Fruit fly (Drosophila melanogaster) whole organism, embryonic: ENCODE data around the gene CG32829.
A peak's percentile ranks its signal among the peaks of the same experiment; 100 is the strongest.

ENCODE experiments used
- BEAF-32 ChIP-seq: fragments of 200-800 bp; sonication (Bioruptor generic); optimal IDR thresholded peaks from 3 replicates; lab custom pipeline; 2017; ENCODE audit warnings: missing biosample characterization, missing genetic modification characterization, mild to moderate bottlenecking, moderate library complexity, missing genetic modification reagents
- CG10321 ChIP-seq: fragments of 200-800 bp; sonication (Bioruptor generic); IDR thresholded peaks from 2 replicates; pipeline ENCODE4 v1.3.6; 2022; ENCODE audit warnings: missing biosample characterization, missing genetic modification characterization
- CG11695 ChIP-seq: fragments of 200-800 bp; sonication (Bioruptor generic); IDR thresholded peaks from 3 replicates; pipeline ENCODE4 v1.3.6; 2022; ENCODE audit warnings: missing biosample characterization, missing genetic modification characterization
- CG12071 ChIP-seq: fragments of 200-800 bp; sonication (Bioruptor generic); optimal IDR thresholded peaks from 3 replicates; lab custom pipeline; 2018; ENCODE audit warnings: missing biosample characterization, mild to moderate bottlenecking, missing genetic modification characterization
- CG12155 ChIP-seq: fragments of 200-800 bp; sonication (Bioruptor generic); optimal IDR thresholded peaks from 3 replicates; lab custom pipeline; 2016; ENCODE audit warnings: missing biosample characterization, missing genetic modification characterization
- CG12769 ChIP-seq: fragments of 200-800 bp; sonication (Bioruptor generic); optimal IDR thresholded peaks from 2 replicates; lab custom pipeline; 2019; ENCODE audit warnings: missing biosample characterization, mild to moderate bottlenecking, missing genetic modification characterization, moderate library complexity
- CG13894 ChIP-seq: fragments of 200-800 bp; sonication (Bioruptor generic); optimal IDR thresholded peaks from 3 replicates; lab custom pipeline; 2018; ENCODE audit warnings: missing biosample characterization, mild to moderate bottlenecking, missing genetic modification characterization, moderate library complexity
- CG1603 ChIP-seq: fragments of 200-800 bp; sonication (Bioruptor generic); optimal IDR thresholded peaks from 2 replicates; lab custom pipeline; 2019; ENCODE audit warnings: missing biosample characterization, mild to moderate bottlenecking, missing genetic modification characterization, moderate library complexity
- CG2129 ChIP-seq: fragments of 200-800 bp; sonication (Bioruptor generic); IDR thresholded peaks from 2 replicates; pipeline ENCODE4 v1.3.6; 2022; ENCODE audit warnings: missing biosample characterization, missing genetic modification characterization; ENCODE audit not compliant: partially characterized antibody
- CG2678 ChIP-seq: fragments of 200-800 bp; sonication (Bioruptor generic); optimal IDR thresholded peaks from 3 replicates; lab custom pipeline; 2019; ENCODE audit warnings: missing biosample characterization, mild to moderate bottlenecking, missing genetic modification characterization, moderate library complexity
- CG3281 ChIP-seq: fragments of 200-800 bp; sonication (Bioruptor generic); optimal IDR thresholded peaks from 3 replicates; lab custom pipeline; 2017; ENCODE audit warnings: missing biosample characterization, mild to moderate bottlenecking, missing genetic modification characterization
- CG34422 ChIP-seq: fragments of 200-800 bp; sonication (Bioruptor generic); IDR thresholded peaks from 3 replicates; pipeline ENCODE4 v1.3.6; 2022; ENCODE audit warnings: missing biosample characterization, missing genetic modification characterization
- CG4730 ChIP-seq: fragments of 200-800 bp; sonication (Bioruptor generic); IDR thresholded peaks from 2 replicates; pipeline ENCODE4 v1.3.6; 2022; ENCODE audit warnings: missing biosample characterization, missing genetic modification characterization
- CG6689 ChIP-seq: fragments of 200-800 bp; sonication (Bioruptor generic); IDR thresholded peaks from 2 replicates; pipeline ENCODE4 v1.3.6; 2022; ENCODE audit warnings: missing biosample characterization, missing genetic modification characterization
- CG8290 ChIP-seq, 3 experiments: fragments of 200-800 bp; sonication (Bioruptor generic); optimal IDR thresholded peaks; 2 replicates each; lab custom pipeline; 2016 to 2019; ENCODE audit warnings: missing biosample characterization in 3 of 3, missing genetic modification characterization in 3 of 3, mild to moderate bottlenecking in 2 of 3, moderate library complexity in 1 of 3
- CG9215 ChIP-seq: fragments of 200-800 bp; sonication (Bioruptor generic); IDR thresholded peaks from 2 replicates; pipeline ENCODE4 v1.3.6; 2022; ENCODE audit warnings: missing biosample characterization, missing genetic modification characterization
- CoRest ChIP-seq: fragments of 200-800 bp; sonication (Bioruptor generic); optimal IDR thresholded peaks from 3 replicates; lab custom pipeline; 2018; ENCODE audit warnings: missing biosample characterization, mild to moderate bottlenecking, missing genetic modification characterization, moderate library complexity
- Dbx ChIP-seq: fragments of 200-800 bp; sonication (Bioruptor generic); IDR thresholded peaks from 3 replicates; pipeline ENCODE4 v1.3.6; 2022; ENCODE audit warnings: missing biosample characterization, missing genetic modification characterization
- Dref ChIP-seq: fragments of 200-800 bp; sonication (Bioruptor generic); IDR thresholded peaks from 2 replicates; pipeline ENCODE4 v1.3.6; 2022; ENCODE audit warnings: missing biosample characterization, missing genetic modification characterization
- E2f2 ChIP-seq: fragments of 200-800 bp; sonication (Bioruptor generic); IDR thresholded peaks from 2 replicates; pipeline ENCODE4 v1.3.6; 2022; ENCODE audit warnings: missing biosample characterization, missing genetic modification characterization
- Elba2 ChIP-seq: fragments of 200-800 bp; sonication (Bioruptor generic); optimal IDR thresholded peaks from 3 replicates; lab custom pipeline; 2016; ENCODE audit warnings: missing biosample characterization, missing genetic modification characterization
- Hand ChIP-seq: fragments of 200-800 bp; sonication (Bioruptor generic); optimal IDR thresholded peaks from 2 replicates; lab custom pipeline; 2017; ENCODE audit warnings: mild to moderate bottlenecking, missing biosample characterization, missing genetic modification reagents, missing genetic modification characterization
- Hr3 ChIP-seq: fragments of 200-800 bp; sonication (Bioruptor generic); optimal IDR thresholded peaks from 3 replicates; lab custom pipeline; 2016; ENCODE audit warnings: missing biosample characterization, missing genetic modification characterization
- Hr78 ChIP-seq, 2 experiments: fragments of 200-800 bp in 1 of 2; fragments of >200 bp in 1 of 2; sonication (Bioruptor generic) in 1 of 2; optimal IDR thresholded peaks; 2 replicates each; lab custom pipeline; 2017 to 2019; ENCODE audit warnings: missing biosample characterization in 2 of 2, missing genetic modification characterization in 2 of 2, mild to moderate bottlenecking in 1 of 2, moderate library complexity in 1 of 2
- NC2β ChIP-seq: fragments of 200-800 bp; sonication (Bioruptor generic); optimal IDR thresholded peaks from 2 replicates; lab custom pipeline; 2016; ENCODE audit warnings: missing biosample characterization, missing genetic modification characterization
- Oli ChIP-seq: fragments of 200-800 bp; sonication (Bioruptor generic); optimal IDR thresholded peaks from 2 replicates; lab custom pipeline; 2018; ENCODE audit warnings: missing biosample characterization, mild to moderate bottlenecking, missing genetic modification characterization, moderate library complexity
- Spps ChIP-seq: fragments of 200-800 bp; sonication (Bioruptor generic); optimal IDR thresholded peaks from 2 replicates; lab custom pipeline; 2018; ENCODE audit warnings: missing biosample characterization, mild to moderate bottlenecking, missing genetic modification characterization
- TFAM ChIP-seq: fragments of 200-800 bp; sonication (Bioruptor generic); optimal IDR thresholded peaks from 2 replicates; lab custom pipeline; 2017; ENCODE audit warnings: missing biosample characterization, missing genetic modification characterization, inconsistent platforms
- Vsx1 ChIP-seq: fragments of 200-800 bp; sonication (Bioruptor generic); optimal IDR thresholded peaks from 2 replicates; lab custom pipeline; 2017; ENCODE audit warnings: missing biosample characterization, mild to moderate bottlenecking, missing genetic modification characterization, missing genetic modification reagents
- cato ChIP-seq: fragments of 200-800 bp; sonication (Bioruptor generic); optimal IDR thresholded peaks from 2 replicates; lab custom pipeline; 2016; ENCODE audit warnings: missing biosample characterization, missing genetic modification characterization, borderline replicate concordance
- crp ChIP-seq, 2 experiments: fragments of 200-800 bp; sonication (Bioruptor generic); optimal IDR thresholded peaks; 2 replicates in 1 of 2; 3 replicates in 1 of 2; lab custom pipeline; 2017; ENCODE audit warnings: missing biosample characterization in 2 of 2, missing genetic modification characterization in 2 of 2, mild to moderate bottlenecking in 1 of 2, moderate library complexity in 1 of 2
- exex ChIP-seq: fragments of 200-800 bp; sonication (Bioruptor generic); optimal IDR thresholded peaks from 4 replicates; lab custom pipeline; 2018; ENCODE audit warnings: missing biosample characterization, mild to moderate bottlenecking, missing genetic modification characterization, moderate library complexity
- gcm ChIP-seq: fragments of 200-800 bp; sonication (Bioruptor generic); optimal IDR thresholded peaks from 2 replicates; lab custom pipeline; 2019; ENCODE audit warnings: missing biosample characterization, mild to moderate bottlenecking, missing genetic modification characterization, moderate library complexity
- gro ChIP-seq: fragments of 200-800 bp; sonication (Bioruptor generic); optimal IDR thresholded peaks from 2 replicates; lab custom pipeline; 2016; ENCODE audit warnings: missing biosample characterization, missing genetic modification characterization
- ind ChIP-seq: fragments of 200-800 bp; sonication (Bioruptor generic); optimal IDR thresholded peaks from 3 replicates; lab custom pipeline; 2016; ENCODE audit warnings: missing biosample characterization, missing genetic modification characterization
- jing ChIP-seq: fragments of 200-800 bp; sonication (Bioruptor generic); optimal IDR thresholded peaks from 2 replicates; lab custom pipeline; 2018; ENCODE audit warnings: missing biosample characterization, mild to moderate bottlenecking, missing genetic modification characterization
- lbe ChIP-seq: fragments of 200-800 bp; sonication (Bioruptor generic); optimal IDR thresholded peaks from 2 replicates; lab custom pipeline; 2016; ENCODE audit warnings: missing biosample characterization, mild to moderate bottlenecking, missing genetic modification characterization
- lilli ChIP-seq: fragments of 200-800 bp; sonication (Bioruptor generic); optimal IDR thresholded peaks from 3 replicates; lab custom pipeline; 2016; ENCODE audit warnings: missing biosample characterization, missing genetic modification characterization
- pfk ChIP-seq: fragments of 200-800 bp; sonication (Bioruptor generic); optimal IDR thresholded peaks from 2 replicates; lab custom pipeline; 2018; ENCODE audit warnings: missing biosample characterization, mild to moderate bottlenecking, missing genetic modification characterization, moderate library complexity
- pros ChIP-seq: fragments of 200-800 bp; sonication (Bioruptor generic); optimal IDR thresholded peaks from 3 replicates; lab custom pipeline; 2019; ENCODE audit warnings: missing biosample characterization, mild to moderate bottlenecking, missing genetic modification characterization, moderate library complexity
- psq ChIP-seq: fragments of 200-800 bp; sonication (Bioruptor generic); optimal IDR thresholded peaks from 2 replicates; lab custom pipeline; 2017; ENCODE audit warnings: missing biosample characterization, missing genetic modification characterization
- sc ChIP-seq, 3 experiments: fragments of >200 bp in 2 of 3; fragments of 200-800 bp in 1 of 3; sonication (Bioruptor generic) in 1 of 3; optimal IDR thresholded peaks; 2 replicates in 2 of 3; 3 replicates in 1 of 3; lab custom pipeline; 2017; ENCODE audit warnings: mild to moderate bottlenecking in 1 of 3, missing biosample characterization in 1 of 3, missing genetic modification characterization in 1 of 3, missing genetic modification reagents in 1 of 3
- sens-2 ChIP-seq: fragments of 200-800 bp; sonication (Bioruptor generic); IDR thresholded peaks from 2 replicates; pipeline ENCODE4 v1.3.6; 2022; ENCODE audit warnings: missing biosample characterization, missing genetic modification characterization
- sima ChIP-seq: fragments of 200-800 bp; sonication (Bioruptor generic); optimal IDR thresholded peaks from 2 replicates; lab custom pipeline; 2016; ENCODE audit warnings: missing biosample characterization, missing genetic modification characterization
- so ChIP-seq: fragments of 200-800 bp; sonication (Bioruptor generic); IDR thresholded peaks from 3 replicates; pipeline ENCODE4 v1.3.6; 2022; ENCODE audit warnings: missing biosample characterization, missing genetic modification characterization
- trem ChIP-seq: fragments of 200-800 bp; optimal IDR thresholded peaks from 3 replicates; lab custom pipeline; 2019; ENCODE audit warnings: missing biosample characterization, mild to moderate bottlenecking, missing genetic modification characterization, moderate library complexity
- unpg ChIP-seq: fragments of 200-800 bp; sonication (Bioruptor generic); optimal IDR thresholded peaks from 3 replicates; lab custom pipeline; 2018; ENCODE audit warnings: missing biosample characterization, mild to moderate bottlenecking, missing genetic modification characterization, moderate library complexity
- zen2 ChIP-seq: fragments of 200-800 bp; sonication (Bioruptor generic); IDR thresholded peaks from 3 replicates; pipeline ENCODE4 v1.3.6; 2022; ENCODE audit warnings: missing biosample characterization, missing genetic modification characterization; ENCODE audit not compliant: partially characterized antibody

The CG32829 gene

dm6 chr2L:6868178-6868867 lies 47.9 kb downstream of the CG32829 start (continued):
- no peak for TF ChIP-seq Oli (tag; lab: Kevin White, UChicago)
- TF ChIP-seq lbe, result no peak
- TF ChIP-seq E2f2 (GFP tag; lab: Robert Waterston, UW), result no peak
- TF ChIP-seq CG1603 (tag; lab: Kevin White, UChicago), result no peak
- TF ChIP-seq CG2678 (tag; lab: Kevin White, UChicago), result peak; percentile 48
- no peak for TF ChIP-seq CG4730 (GFP tag; lab: Robert Waterston, UW)
- TF ChIP-seq NC2β (GFP tag; lab: Kevin White, UChicago), result no peak
- TF ChIP-seq CG6689 (GFP tag; lab: Robert Waterston, UW), result no peak
- peak; percentile 84 for TF ChIP-seq gro (GFP tag; lab: Kevin White, UChicago)
- TF ChIP-seq gcm (GFP tag; lab: Kevin White, UChicago), result no peak
- no peak for TF ChIP-seq CG10321
- no peak for TF ChIP-seq CG11695 (GFP tag; lab: Robert Waterston, UW)
- TF ChIP-seq lilli (GFP tag; lab: Kevin White, UChicago), result no peak
- no peak for TF ChIP-seq trem (tag; lab: Kevin White, UChicago)
- TF ChIP-seq Hr3 (GFP tag; lab: Kevin White, UChicago), result no peak
- peak; percentile 98 for TF ChIP-seq Vsx1 (GFP tag; lab: Kevin White, UChicago)
- TF ChIP-seq CoRest (tag; lab: Kevin White, UChicago), result no peak
- TF ChIP-seq crp (GFP tag; optimal IDR thresholded peaks at IDR 0.05; lab: Kevin White, UChicago), result no peak
- no peak for TF ChIP-seq CG9215 (GFP tag; lab: Robert Waterston, UW)
- 0 out of 3 replicates have a peak, but pooled peaks have one; percentile 7 for TF ChIP-seq so
- no peak for TF ChIP-seq cato (GFP tag; lab: Kevin White, UChicago)
- TF ChIP-seq CG12071, result peak; percentile 6
- peak; percentile 13 for TF ChIP-seq unpg (GFP tag; lab: Kevin White, UChicago)
- no peak for TF ChIP-seq Hr78 (GFP tag; optimal IDR thresholded peaks at IDR 0.05; lab: Kevin White, UChicago)
- no peak for TF ChIP-seq zen2 (GFP tag; lab: Robert Waterston, UW)
- TF ChIP-seq sc (optimal IDR thresholded peaks at IDR 0.05; lab: Kevin White, UChicago), result no peak
- TF ChIP-seq sc (GFP tag; optimal IDR thresholded peaks at IDR 0.05; lab: Kevin White, UChicago), result no peak
- TF ChIP-seq pfk, result no peak
- no peak for TF ChIP-seq BEAF-32 (GFP tag; lab: Kevin White, UChicago)
- TF ChIP-seq Hand, result peak; percentile 0
- no peak for TF ChIP-seq jing (GFP tag; lab: Kevin White, UChicago)
- TF ChIP-seq CG12769 (tag; lab: Kevin White, UChicago), result no peak
- TF ChIP-seq Elba2, result no peak
- TF ChIP-seq CG13894 (tag; lab: Kevin White, UChicago), result peak; percentile 18
- no peak for TF ChIP-seq CG8290 (GFP tag; optimal IDR thresholded peaks at IDR 0.05; lab: Kevin White, UChicago)
- TF ChIP-seq CG8290 (tag; optimal IDR thresholded peaks at IDR 0.05; lab: Kevin White, UChicago), result peak in 1 of 2 experiments; percentile 8
- TF ChIP-seq psq (GFP tag; lab: Kevin White, UChicago), result no peak
- no peak for TF ChIP-seq sima (GFP tag; lab: Kevin White, UChicago)
- TF ChIP-seq Spps (tag; lab: Kevin White, UChicago), result no peak
- no peak for TF ChIP-seq pros (GFP tag; lab: Kevin White, UChicago)
- peak; percentile 42 for TF ChIP-seq CG3281 (GFP tag; lab: Kevin White, UChicago)
- TF ChIP-seq Dref (GFP tag; lab: Robert Waterston, UW), result no peak
- no peak for TF ChIP-seq ind
- peak; percentile 68 for TF ChIP-seq sens-2 (GFP tag; lab: Robert Waterston, UW)
- no peak for TF ChIP-seq TFAM
- TF ChIP-seq Dbx (GFP tag; lab: Robert Waterston, UW), result no peak
- TF ChIP-seq CG12155 (GFP tag; lab: Kevin White, UChicago), result no peak
- TF ChIP-seq CG34422 (GFP tag; lab: Robert Waterston, UW), result no peak
- TF ChIP-seq CG2129 (GFP tag; lab: Robert Waterston, UW), result no peak
- TF ChIP-seq exex (tag; lab: Kevin White, UChicago), result peak; percentile 99
